Worm (Caenorhabditis elegans): ENCODE data around the gene lgl-1.

lgl-1 gene

ce11 chrX:880367-880766 lies 9.5 kb upstream of the lgl-1 start, which contains the start of gene ZC13.2:
Gene ZC13.2, plus strand, starts transcription at chrX:880667.
- TF ChIP-seq lin-11 (tag; optimal IDR thresholded peaks at IDR 0.05) = peak; percentile 31
- no peak for TF ChIP-seq mdl-1 (tag; optimal IDR thresholded peaks at IDR 0.05)

- peak; percentile 69 for TF ChIP-seq nhr-25 (tag; optimal IDR thresholded peaks at IDR 0.05)
- peak; percentile 6 to 67 for TF ChIP-seq lsy-2 (tag; optimal IDR thresholded peaks at IDR 0.05)
- no peak for TF ChIP-seq ama-1 (optimal IDR thresholded peaks at IDR 0.05)
- TF ChIP-seq ztf-1 (GFP tag; conservative IDR thresholded peaks at IDR 0.05) = no peak
- peak; percentile 40 for TF ChIP-seq F13H6.1 (tag; optimal IDR thresholded peaks at IDR 0.05)
- no peak for TF ChIP-seq mdl-1 (tag; optimal IDR thresholded peaks at IDR 0.05)
- peak; percentile 55 for TF ChIP-seq sma-3 (GFP tag; optimal IDR thresholded peaks at IDR 0.05)
- no peak for TF ChIP-seq alr-1 (tag; optimal IDR thresholded peaks at IDR 0.05)
- peak; percentile 35 for TF ChIP-seq gmeb-1 (tag; optimal IDR thresholded peaks at IDR 0.05)
- TF ChIP-seq sem-4 (tag; optimal IDR thresholded peaks at IDR 0.05) = peak; percentile 55
- TF ChIP-seq mbf-1 (tag; optimal IDR thresholded peaks at IDR 0.05) = no peak
- peak; percentile 75 for TF ChIP-seq lin-13 (GFP tag; optimal IDR thresholded peaks at IDR 0.05)
- no peak for TF ChIP-seq unc-39 (tag; optimal IDR thresholded peaks at IDR 0.05)
- TF ChIP-seq C34F6.9 (tag; optimal IDR thresholded peaks at IDR 0.05) = peak; percentile 87
- TF ChIP-seq crh-2 (tag; optimal IDR thresholded peaks at IDR 0.05) = peak; percentile 64
- TF ChIP-seq zag-1 (tag; optimal IDR thresholded peaks at IDR 0.05) = peak; percentile 38
- no peak for TF ChIP-seq ztf-11 (tag; optimal IDR thresholded peaks at IDR 0.05)
- TF ChIP-seq egl-27 (tag; optimal IDR thresholded peaks at IDR 0.05) = peak; percentile 4
- no peak for TF ChIP-seq ztf-4 (tag; optimal IDR thresholded peaks at IDR 0.05)
- TF ChIP-seq fos-1 (tag; optimal IDR thresholded peaks at IDR 0.05) = peak; percentile 85
- TF ChIP-seq snpc-4 (tag; optimal IDR thresholded peaks at IDR 0.05) = peak; percentile 4
- TF ChIP-seq peb-1 (tag; optimal IDR thresholded peaks at IDR 0.05) = no peak
- TF ChIP-seq aly-2 (tag; optimal IDR thresholded peaks at IDR 0.05) = no peak
- TF ChIP-seq elt-1 (tag; optimal IDR thresholded peaks at IDR 0.05) = no peak
- no peak for TF ChIP-seq nhr-77 (tag; optimal IDR thresholded peaks at IDR 0.05)
- TF ChIP-seq lin-11 (tag; optimal IDR thresholded peaks at IDR 0.05) = peak; percentile 33
- TF ChIP-seq R02D3.7 (tag; optimal IDR thresholded peaks at IDR 0.05) = no peak
- no peak for TF ChIP-seq nhr-10 (tag; optimal IDR thresholded peaks at IDR 0.05)
- TF ChIP-seq nhr-237 (tag; optimal IDR thresholded peaks at IDR 0.05) = no peak
- peak; percentile 92 for TF ChIP-seq blmp-1 (tag; optimal IDR thresholded peaks at IDR 0.05; ENCODE audit: insufficient read depth)
- peak; percentile 60 for TF ChIP-seq sma-9 (GFP tag; optimal IDR thresholded peaks at IDR 0.05)
- no peak for TF ChIP-seq sma-9 (tag; optimal IDR thresholded peaks at IDR 0.05)
- no peak for TF ChIP-seq mab-5 (tag; optimal IDR thresholded peaks at IDR 0.05)
- peak; percentile 94 for TF ChIP-seq nhr-129 (tag; optimal IDR thresholded peaks at IDR 0.05)
- no peak for TF ChIP-seq nhr-23 (tag; optimal IDR thresholded peaks at IDR 0.05)
- TF ChIP-seq Y55F3AM.14 (GFP tag; optimal IDR thresholded peaks at IDR 0.05) = no peak
- no peak for TF ChIP-seq ceh-82 (tag; optimal IDR thresholded peaks at IDR 0.05)
- TF ChIP-seq lin-39 (tag; optimal IDR thresholded peaks at IDR 0.05) = no peak
- peak; percentile 80 for TF ChIP-seq unc-55 (GFP tag; optimal IDR thresholded peaks at IDR 0.05)
- TF ChIP-seq nhr-21 (tag; optimal IDR thresholded peaks at IDR 0.05) = no peak
- TF ChIP-seq skn-1 (tag; optimal IDR thresholded peaks at IDR 0.05) = no peak
- TF ChIP-seq ZK546.5 (tag; optimal IDR thresholded peaks at IDR 0.05) = no peak
- no peak for TF ChIP-seq nhr-12 (tag; optimal IDR thresholded peaks at IDR 0.05)
- TF ChIP-seq ceh-16 (tag; optimal IDR thresholded peaks at IDR 0.05) = no peak
- no peak for TF ChIP-seq dmd-4 (tag; optimal IDR thresholded peaks at IDR 0.05)
- TF ChIP-seq elt-3 (tag; optimal IDR thresholded peaks at IDR 0.05) = no peak
- TF ChIP-seq nhr-6 (tag; optimal IDR thresholded peaks at IDR 0.05) = no peak
- TF ChIP-seq unc-62 (GFP tag; optimal IDR thresholded peaks at IDR 0.05) = no peak
- TF ChIP-seq nhr-11 (tag; optimal IDR thresholded peaks at IDR 0.05) = no peak
These were observed 6.0 kb upstream of the lgl-1 start, which contains the start of gene ZC13.1 for ce11 chrX:876935-877334. Gene ZC13.1, plus strand, starts transcription at chrX:877239.
